Worm (Caenorhabditis elegans) whole organism, early embryonic: Measurements from ENCODE around the gene prmt-9.

Source experiments
- ama-1 ChIP-seq: fragments of 150-350 bp; optimal IDR thresholded peaks from 2 replicates; lab custom pipeline; 2014
- hmbx-1 ChIP-seq: sonication (generic microtip); optimal IDR thresholded peaks from 2 replicates; lab custom pipeline; 2016; ENCODE audit warnings: mild to moderate bottlenecking, missing genetic modification characterization, missing compliant biosample characterization

ce11 chrIV:12684826-12685594 lies 832 bp upstream of the prmt-9 start:
- no peak for TF ChIP-seq ama-1
- TF ChIP-seq hmbx-1, result no peak
